Worm (Caenorhabditis elegans) whole organism, L4 larva: Measurements from ENCODE around the gene cni-1.

Experiments
- F37D6.2 ChIP-seq: sonication (generic microtip); optimal IDR thresholded peaks from 2 replicates; lab custom pipeline; 2016; ENCODE audit warnings: mild to moderate bottlenecking, missing genetic modification characterization, missing compliant biosample characterization
- T20F7.1 ChIP-seq: fragments of 200-800 bp; sonication (Bioruptor generic); optimal IDR thresholded peaks from 2 replicates; lab custom pipeline; 2018; ENCODE audit warnings: mild to moderate bottlenecking, missing genetic modification characterization, missing compliant biosample characterization
- T26A8.4 ChIP-seq: fragments of 200-800 bp; sonication (Bioruptor generic); IDR thresholded peaks from 2 replicates; pipeline ENCODE4 v1.3.6; 2022; ENCODE audit warnings: missing genetic modification characterization, missing compliant biosample characterization
- ZK337.2 ChIP-seq: fragments of 200-800 bp; sonication (Bioruptor generic); IDR thresholded peaks from 2 replicates; pipeline ENCODE4 v1.3.6; 2022; ENCODE audit warnings: missing genetic modification reagents, missing genetic modification characterization, missing compliant biosample characterization
- ceh-44 ChIP-seq: fragments of 200-800 bp; sonication (Bioruptor generic); IDR thresholded peaks from 2 replicates; pipeline ENCODE4 v1.3.6; 2022; ENCODE audit warnings: missing genetic modification reagents, missing genetic modification characterization, missing compliant biosample characterization
- ces-1 ChIP-seq: fragments of 150-350 bp; sonication (generic microtip); optimal IDR thresholded peaks from 4 replicates; lab custom pipeline; 2014; ENCODE audit warnings: missing biosample characterization, missing genetic modification reagents, missing genetic modification characterization
- daf-16 ChIP-seq, 3 experiments: sonication (generic microtip); optimal IDR thresholded peaks; 2 replicates each; lab custom pipeline; 2016 to 2017; ENCODE audit warnings: missing genetic modification characterization in 3 of 3, missing genetic modification reagents in 3 of 3, mild to moderate bottlenecking in 2 of 3, missing compliant biosample characterization in 2 of 3, missing biosample characterization in 1 of 3, moderate library complexity in 1 of 3
- egl-27 ChIP-seq: sonication (generic microtip); optimal IDR thresholded peaks from 3 replicates; lab custom pipeline; 2017; ENCODE audit warnings: missing biosample characterization, missing genetic modification reagents, missing genetic modification characterization
- fkh-10 ChIP-seq: fragments of 150-350 bp; optimal IDR thresholded peaks from 2 replicates; lab custom pipeline; 2014; ENCODE audit warnings: missing biosample characterization, missing genetic modification reagents, missing genetic modification characterization
- gei-8 ChIP-seq: fragments of 200-800 bp; sonication (Bioruptor generic); optimal IDR thresholded peaks from 2 replicates; lab custom pipeline; 2018; ENCODE audit warnings: mild to moderate bottlenecking, missing genetic modification characterization, missing compliant biosample characterization
- hlh-11 ChIP-seq: fragments of 200-800 bp; sonication (Bioruptor generic); optimal IDR thresholded peaks from 2 replicates; lab custom pipeline; 2018; ENCODE audit warnings: mild to moderate bottlenecking, missing genetic modification characterization, missing compliant biosample characterization
- hlh-30 ChIP-seq: sonication (generic microtip); optimal IDR thresholded peaks from 2 replicates; lab custom pipeline; 2017; ENCODE audit warnings: antibody characterized with exemption, mild to moderate bottlenecking, missing genetic modification characterization, missing compliant biosample characterization; ENCODE audit not compliant: insufficient read depth
- lin-29 ChIP-seq: fragments of 200-800 bp; sonication (Bioruptor generic); IDR thresholded peaks from 2 replicates; pipeline ENCODE4 v1.3.6; 2022; ENCODE audit warnings: missing genetic modification reagents, missing genetic modification characterization, missing compliant biosample characterization
- madf-5 ChIP-seq, 2 experiments: fragments of 200-800 bp; sonication (Bioruptor generic); IDR thresholded peaks; 2 replicates each; pipeline ENCODE4 v1.3.6; 2022; ENCODE audit warnings: missing compliant biosample characterization in 2 of 2, missing genetic modification characterization in 2 of 2
- mxl-2 ChIP-seq: fragments of 200-800 bp; sonication (Bioruptor generic); conservative IDR thresholded peaks from 2 replicates; pipeline ENCODE4 v1.3.6; 2022; ENCODE audit warnings: missing genetic modification reagents, missing genetic modification characterization, missing compliant biosample characterization
- unc-62 ChIP-seq, 3 experiments: fragments of 150-350 bp in 1 of 3; sonication (generic microtip); optimal IDR thresholded peaks in 2 of 3; peaks in 1 of 3; 1 replicate in 1 of 3; 2 replicates in 2 of 3; lab custom pipeline; 2014 to 2017; ENCODE audit warnings: missing biosample characterization in 3 of 3, missing genetic modification characterization in 3 of 3, missing genetic modification reagents in 3 of 3, missing genotype in 1 of 3

cni-1 gene

ce11 chrV:13221066-13221465 lies 40.9 kb downstream of the cni-1 start:
- no peak for TF ChIP-seq madf-5 (GFP tag; IDR thresholded peaks at IDR 0.05; lab: Robert Waterston, UW)
- no peak for TF ChIP-seq daf-16 (GFP tag; optimal IDR thresholded peaks at IDR 0.05; lab: Kevin White, UChicago)
- no peak for TF ChIP-seq daf-16 (tag; optimal IDR thresholded peaks at IDR 0.05; lab: Kevin White, UChicago)
- no peak for TF ChIP-seq F37D6.2 (tag; lab: Kevin White, UChicago)
- no peak for TF ChIP-seq mxl-2 (GFP tag; lab: Robert Waterston, UW)
- no peak for TF ChIP-seq egl-27 (tag; lab: Kevin White, UChicago)
- peak; percentile 45 for TF ChIP-seq fkh-10 (GFP tag; lab: Kevin White, UChicago)
- TF ChIP-seq T26A8.4 = no peak
- peak in 1 of 2 experiments; percentile 92 for TF ChIP-seq unc-62 (GFP tag; optimal IDR thresholded peaks at IDR 0.05 in 1 of 2; lab: Kevin White, UChicago)
- no peak for TF ChIP-seq unc-62 (tag; optimal IDR thresholded peaks at IDR 0.05; lab: Kevin White, UChicago)

- TF ChIP-seq ces-1 = no peak
- TF ChIP-seq ceh-44 (GFP tag; lab: Robert Waterston, UW) = no peak
- TF ChIP-seq T20F7.1 (GFP tag; lab: Kevin White, UChicago) = no peak
- no peak for TF ChIP-seq lin-29
- TF ChIP-seq hlh-11 (tag; lab: Kevin White, UChicago) = no peak
- no peak for TF ChIP-seq hlh-30 (tag; lab: Kevin White, UChicago)
- no peak for TF ChIP-seq ZK337.2 (GFP tag; lab: Robert Waterston, UW)
- no peak for TF ChIP-seq gei-8 (GFP tag; lab: Kevin White, UChicago)
Observed at ce11 chrV:13229538-13229937, 49.4 kb downstream of the cni-1 start.
